Fruit fly (Drosophila melanogaster) whole organism, embryonic: Measurements from ENCODE around the gene Trpgamma.

ENCODE experiments used
- ATbp ChIP-seq: fragments of 200-800 bp; sonication (Bioruptor generic); optimal IDR thresholded peaks from 2 replicates; lab custom pipeline; 2017; ENCODE audit warnings: missing biosample characterization, mild to moderate bottlenecking, missing genetic modification characterization, missing genetic modification reagents
- Antp ChIP-seq: fragments of 200-800 bp; sonication (Bioruptor generic); optimal IDR thresholded peaks from 3 replicates; lab custom pipeline; 2016; ENCODE audit warnings: missing biosample characterization, missing genetic modification characterization
- BEAF-32 ChIP-seq: fragments of 200-800 bp; sonication (Bioruptor generic); optimal IDR thresholded peaks from 3 replicates; lab custom pipeline; 2017; ENCODE audit warnings: missing biosample characterization, missing genetic modification characterization, mild to moderate bottlenecking, moderate library complexity, missing genetic modification reagents
- Blimp-1 ChIP-seq: fragments of 200-800 bp; sonication (Bioruptor generic); optimal IDR thresholded peaks from 3 replicates; lab custom pipeline; 2018; ENCODE audit warnings: missing biosample characterization, missing genetic modification characterization, mild to moderate bottlenecking, moderate library complexity, missing genetic modification reagents
- CG10147 ChIP-seq: fragments of 200-800 bp; sonication (Bioruptor generic); optimal IDR thresholded peaks from 2 replicates; lab custom pipeline; 2019; ENCODE audit warnings: missing biosample characterization, mild to moderate bottlenecking, missing genetic modification characterization, moderate library complexity
- CG10979 ChIP-seq: fragments of 200-800 bp; sonication (Bioruptor generic); optimal IDR thresholded peaks from 2 replicates; lab custom pipeline; 2018; ENCODE audit warnings: missing biosample characterization, mild to moderate bottlenecking, missing genetic modification characterization, moderate library complexity
- CG11093 ChIP-seq: fragments of 200-800 bp; sonication (Bioruptor generic); IDR thresholded peaks from 3 replicates; pipeline ENCODE4 v1.3.6; 2022; ENCODE audit warnings: missing biosample characterization, missing genetic modification characterization
- CG14050 ChIP-seq: fragments of 200-800 bp; sonication (Bioruptor generic); IDR thresholded peaks from 3 replicates; pipeline ENCODE4 v1.3.6; 2022; ENCODE audit warnings: missing biosample characterization, missing genetic modification characterization
- CG14667 ChIP-seq: fragments of 200-800 bp; sonication (Bioruptor generic); IDR thresholded peaks from 2 replicates; pipeline ENCODE4 v1.3.6; 2022; ENCODE audit warnings: missing biosample characterization, missing genetic modification characterization
- CG17186 ChIP-seq: fragments of 200-800 bp; sonication (Bioruptor generic); optimal IDR thresholded peaks from 3 replicates; lab custom pipeline; 2017; ENCODE audit warnings: missing biosample characterization, missing genetic modification reagents, missing genetic modification characterization
- CG1792 ChIP-seq: fragments of 200-800 bp; sonication (Bioruptor generic); optimal IDR thresholded peaks from 2 replicates; lab custom pipeline; 2016; ENCODE audit warnings: missing biosample characterization, missing genetic modification characterization
- CG2202 ChIP-seq: fragments of 200-800 bp; sonication (Bioruptor generic); optimal IDR thresholded peaks from 2 replicates; lab custom pipeline; 2018; ENCODE audit warnings: missing biosample characterization, mild to moderate bottlenecking, missing genetic modification characterization
- CG32772 ChIP-seq: fragments of 200-800 bp; sonication (Bioruptor generic); IDR thresholded peaks from 2 replicates; pipeline ENCODE4 v1.3.6; 2022; ENCODE audit warnings: missing biosample characterization, missing genetic modification characterization
- CG33213 ChIP-seq: fragments of 200-800 bp; sonication (Bioruptor generic); optimal IDR thresholded peaks from 3 replicates; lab custom pipeline; 2016; ENCODE audit warnings: missing biosample characterization, missing genetic modification characterization
- CG7786 ChIP-seq: fragments of 200-800 bp; sonication (Bioruptor generic); optimal IDR thresholded peaks from 2 replicates; lab custom pipeline; 2016; ENCODE audit warnings: missing biosample characterization, missing genetic modification characterization
- CG8765 ChIP-seq: fragments of 200-800 bp; sonication (Bioruptor generic); IDR thresholded peaks from 2 replicates; pipeline ENCODE4 v1.3.6; 2022; ENCODE audit warnings: missing biosample characterization, missing genetic modification characterization
- Camta ChIP-seq: fragments of 200-800 bp; sonication (Bioruptor generic); optimal IDR thresholded peaks from 2 replicates; lab custom pipeline; 2016; ENCODE audit warnings: missing biosample characterization, missing genetic modification characterization
- Dek ChIP-seq: fragments of 200-800 bp; sonication (Bioruptor generic); optimal IDR thresholded peaks from 3 replicates; lab custom pipeline; 2019; ENCODE audit warnings: missing biosample characterization, mild to moderate bottlenecking, missing genetic modification characterization, moderate library complexity
- Dll ChIP-seq: fragments of 200-800 bp; sonication (Bioruptor generic); IDR thresholded peaks from 4 replicates; pipeline ENCODE4 v1.3.6; 2022; ENCODE audit warnings: missing biosample characterization, missing genetic modification characterization; ENCODE audit not compliant: partially characterized antibody
- Dp ChIP-seq: fragments of 200-800 bp; sonication (Bioruptor generic); optimal IDR thresholded peaks from 2 replicates; lab custom pipeline; 2018; ENCODE audit warnings: missing biosample characterization, mild to moderate bottlenecking, missing genetic modification characterization, moderate library complexity
- HHEX ChIP-seq: fragments of 200-800 bp; sonication (Bioruptor generic); optimal IDR thresholded peaks from 3 replicates; lab custom pipeline; 2017; ENCODE audit warnings: missing biosample characterization, mild to moderate bottlenecking, missing genetic modification characterization, missing genetic modification reagents
- HLH3B ChIP-seq: fragments of 200-800 bp; sonication (Bioruptor generic); IDR thresholded peaks from 2 replicates; pipeline ENCODE4 v1.3.6; 2022; ENCODE audit warnings: missing biosample characterization, missing genetic modification characterization
- Hand ChIP-seq: fragments of 200-800 bp; sonication (Bioruptor generic); optimal IDR thresholded peaks from 2 replicates; lab custom pipeline; 2017; ENCODE audit warnings: mild to moderate bottlenecking, missing biosample characterization, missing genetic modification reagents, missing genetic modification characterization
- Hey ChIP-seq: fragments of 200-800 bp; sonication (Bioruptor generic); optimal IDR thresholded peaks from 3 replicates; lab custom pipeline; 2018; ENCODE audit warnings: missing biosample characterization, mild to moderate bottlenecking, missing genetic modification characterization
- Mad ChIP-seq: fragments of 200-800 bp; sonication (Bioruptor generic); optimal IDR thresholded peaks from 2 replicates; lab custom pipeline; 2016; ENCODE audit warnings: missing biosample characterization, missing genetic modification characterization
- NK7.1 ChIP-seq: fragments of 200-800 bp; sonication (Bioruptor generic); optimal IDR thresholded peaks from 3 replicates; lab custom pipeline; 2016; ENCODE audit warnings: missing biosample characterization, missing genetic modification characterization
- Neu2 ChIP-seq: fragments of 200-800 bp; sonication (Bioruptor generic); optimal IDR thresholded peaks from 3 replicates; lab custom pipeline; 2016; ENCODE audit warnings: missing biosample characterization, missing genetic modification characterization, borderline replicate concordance
- Opbp ChIP-seq: fragments of 200-800 bp; sonication (Bioruptor generic); IDR thresholded peaks from 3 replicates; pipeline ENCODE4 v1.3.6; 2022; ENCODE audit warnings: missing biosample characterization, missing genetic modification characterization; ENCODE audit not compliant: partially characterized antibody
- Pdp1 ChIP-seq, 2 experiments: fragments of 200-800 bp; sonication (Bioruptor generic); optimal IDR thresholded peaks; 3 replicates each; lab custom pipeline; 2016; ENCODE audit warnings: missing biosample characterization in 2 of 2, missing genetic modification characterization in 2 of 2, mild to moderate bottlenecking in 1 of 2, moderate library complexity in 1 of 2
- Ravus ChIP-seq: fragments of 200-800 bp; sonication (Bioruptor generic); IDR thresholded peaks from 2 replicates; pipeline ENCODE4 v1.3.6; 2022; ENCODE audit warnings: missing biosample characterization, missing genetic modification characterization
- Six4 ChIP-seq: fragments of 200-800 bp; sonication (Bioruptor generic); optimal IDR thresholded peaks from 2 replicates; lab custom pipeline; 2016; ENCODE audit warnings: missing biosample characterization, missing genetic modification characterization
- Taf1 ChIP-seq: fragments of 200-800 bp; sonication (Bioruptor generic); IDR thresholded peaks from 2 replicates; pipeline ENCODE4 v1.3.6; 2022; ENCODE audit warnings: missing biosample characterization, missing genetic modification characterization
- Vsx1 ChIP-seq: fragments of 200-800 bp; sonication (Bioruptor generic); optimal IDR thresholded peaks from 2 replicates; lab custom pipeline; 2017; ENCODE audit warnings: missing biosample characterization, mild to moderate bottlenecking, missing genetic modification characterization, missing genetic modification reagents
- bab2 ChIP-seq: fragments of 200-800 bp; sonication (Bioruptor generic); optimal IDR thresholded peaks from 2 replicates; lab custom pipeline; 2016; ENCODE audit warnings: missing biosample characterization, missing genetic modification characterization
- bsh ChIP-seq, 2 experiments: fragments of 200-800 bp; sonication (Bioruptor generic); optimal IDR thresholded peaks; 2 replicates each; lab custom pipeline; 2017 to 2018; ENCODE audit warnings: mild to moderate bottlenecking in 2 of 2, missing biosample characterization in 2 of 2, missing genetic modification characterization in 2 of 2, moderate library complexity in 1 of 2
- chm ChIP-seq: fragments of 200-800 bp; sonication (Bioruptor generic); IDR thresholded peaks from 2 replicates; pipeline ENCODE4 v1.3.6; 2022; ENCODE audit warnings: missing biosample characterization, missing genetic modification characterization
- dan ChIP-seq: fragments of 200-800 bp; sonication (Bioruptor generic); IDR thresholded peaks from 2 replicates; pipeline ENCODE4 v1.3.6; 2022; ENCODE audit warnings: missing biosample characterization, missing genetic modification characterization
- ewg ChIP-seq: fragments of 200-800 bp; sonication (Bioruptor generic); optimal IDR thresholded peaks from 3 replicates; lab custom pipeline; 2017; ENCODE audit warnings: mild to moderate bottlenecking, missing biosample characterization, missing genetic modification reagents, missing genetic modification characterization
- fu2 ChIP-seq: fragments of 200-800 bp; sonication (Bioruptor generic); optimal IDR thresholded peaks from 2 replicates; lab custom pipeline; 2016; ENCODE audit warnings: missing biosample characterization, missing genetic modification characterization
- lab ChIP-seq: fragments of 200-800 bp; sonication (Bioruptor generic); optimal IDR thresholded peaks from 3 replicates; lab custom pipeline; 2017; ENCODE audit warnings: missing biosample characterization, missing genetic modification characterization, mild to moderate bottlenecking, moderate library complexity, missing genetic modification reagents
- nau ChIP-seq: fragments of 200-800 bp; sonication (Bioruptor generic); optimal IDR thresholded peaks from 3 replicates; lab custom pipeline; 2017; ENCODE audit warnings: missing biosample characterization, mild to moderate bottlenecking, missing genetic modification characterization, missing genetic modification reagents
- onecut ChIP-seq: fragments of 200-800 bp; sonication (Bioruptor generic); IDR thresholded peaks from 2 replicates; pipeline ENCODE4 v1.3.6; 2022; ENCODE audit warnings: missing biosample characterization, missing genetic modification characterization
- org-1 ChIP-seq: fragments of 200-800 bp; sonication (Bioruptor generic); optimal IDR thresholded peaks from 2 replicates; lab custom pipeline; 2017; ENCODE audit warnings: missing biosample characterization, missing genetic modification characterization
- otp ChIP-seq: fragments of 200-800 bp; sonication (Bioruptor generic); IDR thresholded peaks from 3 replicates; pipeline ENCODE4, ENCODE4 v1.3.6; 2022; ENCODE audit warnings: missing biosample characterization, missing genetic modification characterization
- p53 ChIP-seq: fragments of 200-800 bp; sonication (Bioruptor generic); optimal IDR thresholded peaks from 2 replicates; lab custom pipeline; 2016; ENCODE audit warnings: missing biosample characterization, missing genetic modification characterization
- sob ChIP-seq: fragments of 200-800 bp; sonication (Bioruptor generic); IDR thresholded peaks from 2 replicates; pipeline ENCODE4 v1.3.6; 2022; ENCODE audit warnings: missing biosample characterization, missing genetic modification characterization
- trh ChIP-seq: fragments of 200-800 bp; sonication (Bioruptor generic); optimal IDR thresholded peaks from 2 replicates; lab custom pipeline; 2016; ENCODE audit warnings: missing biosample characterization, missing genetic modification characterization
- wor ChIP-seq: fragments of 200-800 bp; sonication (Bioruptor generic); IDR thresholded peaks from 2 replicates; pipeline ENCODE4 v1.3.6; 2022; ENCODE audit warnings: missing biosample characterization, missing genetic modification characterization

The Trpgamma gene

dm6 chr2L:16715841-16716701 lies 39.6 kb upstream of the Trpgamma start, which contains the start of the genes Cyt-c-d and CG31808 (continued):
- TF ChIP-seq Vsx1 (GFP tag; lab: Kevin White, UChicago) (peak; percentile 98), CG10979 (peak; percentile 98), CG8765 (GFP tag; lab: Robert Waterston, UW) (peak; percentile 83), Blimp-1 (GFP tag; lab: Kevin White, UChicago) (peak; percentile 97), Camta (GFP tag; lab: Kevin White, UChicago) (peak; percentile 95), dan (GFP tag; lab: Robert Waterston, UW) (peak; percentile 75; the same call in 1 of the 2 replicates), CG14667 (peak; percentile 96), bab2 (GFP tag; lab: Kevin White, UChicago) (peak; percentile 92), Neu2 (GFP tag; lab: Kevin White, UChicago) (no peak), Pdp1 (GFP tag; optimal IDR thresholded peaks at IDR 0.05; lab: Kevin White, UChicago) (peak; percentile 95 to 98), Six4 (GFP tag; lab: Kevin White, UChicago) (peak; percentile 95), BEAF-32 (peak; percentile 8), CG11093 (peak; percentile 97), CG32772 (GFP tag; lab: Robert Waterston, UW) (peak; percentile 98), wor (peak; percentile 98), org-1 (GFP tag; lab: Kevin White, UChicago) (peak; percentile 97), p53 (GFP tag; lab: Kevin White, UChicago) (peak; percentile 56), Hey (tag; lab: Kevin White, UChicago) (peak; percentile 72), HLH3B (GFP tag; lab: Robert Waterston, UW) (peak; percentile 98), Opbp (GFP tag; lab: Robert Waterston, UW) (no peak), nau (GFP tag; lab: Kevin White, UChicago) (peak; percentile 98), NK7.1 (peak; percentile 83), ewg (GFP tag; lab: Kevin White, UChicago) (peak; percentile 95), Dek (peak; percentile 96), sob (GFP tag; lab: Robert Waterston, UW) (peak; percentile 98), HHEX (GFP tag; lab: Kevin White, UChicago) (peak; percentile 94), CG2202 (tag; lab: Kevin White, UChicago) (peak; percentile 96), Antp (peak; percentile 77), fu2 (GFP tag; lab: Kevin White, UChicago) (peak; percentile 83), Dp (GFP tag; lab: Kevin White, UChicago) (peak; percentile 11), CG1792 (peak; percentile 90), CG14050 (peak; percentile 98), trh (GFP tag; lab: Kevin White, UChicago) (peak; percentile 93), lab (GFP tag; lab: Kevin White, UChicago) (peak; percentile 98), CG33213 (GFP tag; lab: Kevin White, UChicago) (peak; percentile 89), Mad (GFP tag; lab: Kevin White, UChicago) (peak; percentile 94), CG7786 (GFP tag; lab: Kevin White, UChicago) (peak; percentile 89), chm (GFP tag; lab: Robert Waterston, UW) (peak; percentile 95), Hand (GFP tag; lab: Kevin White, UChicago) (peak; percentile 96), otp (peak; percentile 96), bsh (GFP tag; optimal IDR thresholded peaks at IDR 0.05; lab: Kevin White, UChicago) (peak; percentile 97 to 99), Dll (GFP tag; lab: Robert Waterston, UW) (peak; percentile 35; the same call in 1 of the 4 replicates), Ravus (GFP tag; lab: Robert Waterston, UW) (peak; percentile 90), CG17186 (GFP tag; lab: Kevin White, UChicago) (peak; percentile 88), onecut (GFP tag; lab: Robert Waterston, UW) (peak; percentile 94), CG10147 (GFP tag; lab: Kevin White, UChicago) (peak; percentile 85), Taf1 (GFP tag; lab: Robert Waterston, UW) (peak; percentile 80), ATbp (GFP tag; lab: Kevin White, UChicago) (peak; percentile 98)
